Worm (Caenorhabditis elegans) whole organism, young adult: ENCODE data around the gene F58E2.2.

Experiments used
- B0035.1 ChIP-seq: sonication (generic microtip); optimal IDR thresholded peaks from 2 replicates; lab custom pipeline; 2016; ENCODE audit warnings: missing genetic modification characterization, mild to moderate bottlenecking, missing compliant biosample characterization, missing genotype, missing genetic modification reagents
- B0336.3 ChIP-seq: fragments of 200-800 bp; sonication (Bioruptor generic); IDR thresholded peaks from 2 replicates; pipeline ENCODE4 v1.3.6; 2022; ENCODE audit warnings: missing genetic modification characterization, missing compliant biosample characterization
- D2030.7 ChIP-seq: fragments of 200-800 bp; sonication (Bioruptor generic); IDR thresholded peaks from 2 replicates; pipeline ENCODE4 v1.3.6; 2022; ENCODE audit warnings: missing genetic modification reagents, missing genetic modification characterization, missing compliant biosample characterization
- F52B5.7 ChIP-seq: sonication (generic microtip); optimal IDR thresholded peaks from 2 replicates; lab custom pipeline; 2016; ENCODE audit warnings: mild to moderate bottlenecking, missing genetic modification characterization, missing compliant biosample characterization
- F55B11.4 ChIP-seq: sonication (generic microtip); optimal IDR thresholded peaks from 2 replicates; lab custom pipeline; 2016; ENCODE audit warnings: missing compliant biosample characterization, missing genetic modification characterization, borderline replicate concordance; ENCODE audit not compliant: insufficient read depth
- K11D2.4 ChIP-seq: fragments of 200-800 bp; sonication (Bioruptor generic); IDR thresholded peaks from 2 replicates; pipeline ENCODE4 v1.3.6; 2022; ENCODE audit warnings: missing genetic modification reagents, missing genetic modification characterization, missing compliant biosample characterization
- K12H6.12 ChIP-seq: fragments of 200-800 bp; sonication (Bioruptor generic); optimal IDR thresholded peaks from 2 replicates; lab custom pipeline; 2018; ENCODE audit warnings: mild to moderate bottlenecking, missing genetic modification characterization, missing compliant biosample characterization
- T07F8.4 ChIP-seq: sonication (generic microtip); optimal IDR thresholded peaks from 2 replicates; lab custom pipeline; 2016; ENCODE audit warnings: mild to moderate bottlenecking, missing genetic modification characterization, moderate library complexity, missing compliant biosample characterization
- Y53F4B.3 ChIP-seq: fragments of 200-800 bp; sonication (Bioruptor generic); IDR thresholded peaks from 2 replicates; pipeline ENCODE4 v1.3.6; 2022; ENCODE audit warnings: missing genetic modification reagents, missing genetic modification characterization, missing compliant biosample characterization
- Y67H2A.10 ChIP-seq: fragments of 200-800 bp; sonication (Bioruptor generic); conservative IDR thresholded peaks from 2 replicates; pipeline ENCODE4 v1.3.6; 2022; ENCODE audit warnings: missing genetic modification reagents, missing genetic modification characterization, missing compliant biosample characterization
- athp-1 ChIP-seq: sonication (generic microtip); optimal IDR thresholded peaks from 2 replicates; lab custom pipeline; 2017; ENCODE audit warnings: mild to moderate bottlenecking, missing genetic modification characterization, missing compliant biosample characterization
- attf-5 ChIP-seq: fragments of 200-800 bp; sonication (Bioruptor generic); optimal IDR thresholded peaks from 2 replicates; lab custom pipeline; 2018; ENCODE audit warnings: mild to moderate bottlenecking, missing genetic modification characterization, missing compliant biosample characterization
- cebp-1 ChIP-seq, 2 experiments: fragments of 200-800 bp in 1 of 2; sonication (Bioruptor generic) in 1 of 2; sonication (generic microtip) in 1 of 2; IDR thresholded peaks in 1 of 2; optimal IDR thresholded peaks in 1 of 2; 2 replicates each; pipeline versions ENCODE4 v1.3.6 to Lab custom; 2017 to 2022; ENCODE audit warnings: missing compliant biosample characterization in 2 of 2, missing genetic modification characterization in 2 of 2, mild to moderate bottlenecking in 1 of 2, missing genetic modification reagents in 1 of 2, moderate library complexity in 1 of 2
- cebp-2 ChIP-seq: fragments of 200-800 bp; sonication (Bioruptor generic); IDR thresholded peaks from 2 replicates; pipeline ENCODE4 v1.3.6; 2022; ENCODE audit warnings: missing genetic modification characterization, missing compliant biosample characterization
- ceh-27 ChIP-seq: fragments of 200-800 bp; sonication (Bioruptor generic); optimal IDR thresholded peaks from 2 replicates; lab custom pipeline; 2018; ENCODE audit warnings: mild to moderate bottlenecking, missing genetic modification characterization, moderate library complexity, missing compliant biosample characterization
- ceh-79 ChIP-seq: sonication (generic microtip); optimal IDR thresholded peaks from 2 replicates; lab custom pipeline; 2017; ENCODE audit warnings: mild to moderate bottlenecking, missing genetic modification characterization, missing compliant biosample characterization
- die-1 ChIP-seq: sonication (generic microtip); optimal IDR thresholded peaks from 2 replicates; lab custom pipeline; 2016; ENCODE audit warnings: missing genotype, mild to moderate bottlenecking, missing genetic modification characterization, missing compliant biosample characterization
- dpff-1 ChIP-seq: sonication (generic microtip); optimal IDR thresholded peaks from 2 replicates; lab custom pipeline; 2017; ENCODE audit warnings: mild to moderate bottlenecking, missing genetic modification characterization, missing compliant biosample characterization
- dpl-1 ChIP-seq: fragments of 150-350 bp; optimal IDR thresholded peaks from 2 replicates; lab custom pipeline; 2014; ENCODE audit warnings: missing biosample characterization, missing genetic modification reagents, missing genetic modification characterization
- efl-1 ChIP-seq: fragments of 150-350 bp; optimal IDR thresholded peaks from 2 replicates; lab custom pipeline; 2014; ENCODE audit warnings: missing biosample characterization, missing genetic modification reagents, missing genetic modification characterization
- egl-18 ChIP-seq: fragments of 200-800 bp; sonication (Bioruptor generic); IDR thresholded peaks from 2 replicates; pipeline ENCODE4 v1.3.6; 2022; ENCODE audit warnings: missing genetic modification reagents, missing genetic modification characterization, missing compliant biosample characterization
- ekl-4 ChIP-seq: fragments of 200-800 bp; sonication (Bioruptor generic); IDR thresholded peaks from 2 replicates; pipeline ENCODE4 v1.3.6; 2022; ENCODE audit warnings: missing genetic modification reagents, missing genetic modification characterization, missing compliant biosample characterization
- him-1 ChIP-seq: sonication (generic microtip); optimal IDR thresholded peaks from 2 replicates; lab custom pipeline; 2016; ENCODE audit warnings: missing genotype, missing genetic modification reagents, missing genetic modification characterization, missing compliant biosample characterization
- hlh-26 ChIP-seq: fragments of 200-800 bp; sonication (Bioruptor generic); conservative IDR thresholded peaks from 2 replicates; pipeline ENCODE4 v1.3.6; 2022; ENCODE audit warnings: missing genetic modification reagents, missing genetic modification characterization, missing compliant biosample characterization
- hmg-1.2 ChIP-seq: fragments of 200-800 bp; sonication (Bioruptor generic); IDR thresholded peaks from 2 replicates; pipeline ENCODE4 v1.3.6; 2022; ENCODE audit warnings: missing genetic modification reagents, missing genetic modification characterization, missing compliant biosample characterization
- hrde-1 ChIP-seq: sonication (generic microtip); optimal IDR thresholded peaks from 2 replicates; lab custom pipeline; 2016; ENCODE audit warnings: missing genetic modification characterization, mild to moderate bottlenecking, missing compliant biosample characterization, moderate library complexity, missing genotype, missing genetic modification reagents, borderline replicate concordance
- lin-40 ChIP-seq: sonication (generic microtip); optimal IDR thresholded peaks from 2 replicates; lab custom pipeline; 2016; ENCODE audit warnings: missing genetic modification characterization, mild to moderate bottlenecking, missing compliant biosample characterization, missing genotype, missing genetic modification reagents
- lsy-27 ChIP-seq: sonication (generic microtip); optimal IDR thresholded peaks from 2 replicates; lab custom pipeline; 2017; ENCODE audit warnings: missing genetic modification characterization, mild to moderate bottlenecking, missing compliant biosample characterization, antibody characterized with exemption, missing genotype, borderline replicate concordance; ENCODE audit not compliant: insufficient read depth
- madf-6 ChIP-seq: fragments of 200-800 bp; sonication (Bioruptor generic); IDR thresholded peaks from 2 replicates; pipeline ENCODE4 v1.3.6; 2022; ENCODE audit warnings: missing genetic modification reagents, missing genetic modification characterization, missing compliant biosample characterization
- mcd-1 ChIP-seq: fragments of 200-800 bp; sonication (Bioruptor generic); IDR thresholded peaks from 2 replicates; pipeline ENCODE4 v1.3.6; 2022; ENCODE audit warnings: missing genetic modification reagents, missing genetic modification characterization, missing compliant biosample characterization
- nfya-1 ChIP-seq: sonication (generic microtip); optimal IDR thresholded peaks from 2 replicates; lab custom pipeline; 2017; ENCODE audit warnings: antibody characterized with exemption, missing compliant biosample characterization, missing genetic modification characterization, borderline replicate concordance; ENCODE audit not compliant: insufficient read depth
- nfya-2 ChIP-seq: fragments of 200-800 bp; sonication (Bioruptor generic); IDR thresholded peaks from 2 replicates; pipeline ENCODE4 v1.3.6; 2022; ENCODE audit warnings: missing genetic modification reagents, missing genetic modification characterization, missing compliant biosample characterization
- nhr-179 ChIP-seq: sonication (generic microtip); optimal IDR thresholded peaks from 2 replicates; lab custom pipeline; 2016; ENCODE audit warnings: mild to moderate bottlenecking, missing genetic modification characterization, missing compliant biosample characterization
- nhr-80 ChIP-seq: sonication (generic microtip); optimal IDR thresholded peaks from 2 replicates; lab custom pipeline; 2016; ENCODE audit warnings: missing genetic modification characterization, missing compliant biosample characterization
- sdz-38 ChIP-seq: sonication (generic microtip); optimal IDR thresholded peaks from 2 replicates; lab custom pipeline; 2016; ENCODE audit warnings: missing genotype, missing genetic modification characterization, missing compliant biosample characterization
- snpc-4 ChIP-seq, 5 experiments: fragments of 150-350 bp in 1 of 5; sonication (generic microtip) in 4 of 5; optimal IDR thresholded peaks; 2 replicates each; lab custom pipeline; 2014 to 2018; ENCODE audit warnings: missing genetic modification characterization in 5 of 5, missing biosample characterization in 3 of 5, antibody characterized with exemption in 2 of 5, mild to moderate bottlenecking in 2 of 5, missing compliant biosample characterization in 2 of 5, missing genotype in 2 of 5, moderate library complexity in 2 of 5, missing genetic modification reagents in 1 of 5
- somi-1 ChIP-seq: fragments of 200-800 bp; sonication (Bioruptor generic); optimal IDR thresholded peaks from 2 replicates; lab custom pipeline; 2018; ENCODE audit warnings: mild to moderate bottlenecking, missing genetic modification characterization, missing compliant biosample characterization
- tbp1 ChIP-seq: fragments of 200-800 bp; sonication (Bioruptor generic); optimal IDR thresholded peaks from 2 replicates; lab custom pipeline; 2018; ENCODE audit warnings: mild to moderate bottlenecking, missing genetic modification characterization, missing compliant biosample characterization
- zfh-2 ChIP-seq: fragments of 200-800 bp; sonication (Bioruptor generic); conservative IDR thresholded peaks from 2 replicates; pipeline ENCODE4 v1.3.6; 2022; ENCODE audit warnings: missing genetic modification reagents, missing genetic modification characterization, missing compliant biosample characterization
- zim-3 ChIP-seq: sonication (generic microtip); optimal IDR thresholded peaks from 2 replicates; lab custom pipeline; 2017; ENCODE audit warnings: mild to moderate bottlenecking, missing genetic modification characterization, moderate library complexity, missing compliant biosample characterization
- ztf-18 ChIP-seq: sonication (generic microtip); optimal IDR thresholded peaks from 2 replicates; lab custom pipeline; 2016; ENCODE audit warnings: missing genotype, mild to moderate bottlenecking, missing genetic modification characterization, missing compliant biosample characterization
- ztf-3 ChIP-seq: fragments of 200-800 bp; sonication (Bioruptor generic); optimal IDR thresholded peaks from 2 replicates; lab custom pipeline; 2018; ENCODE audit warnings: mild to moderate bottlenecking, missing genetic modification characterization, missing compliant biosample characterization

Gene F58E2.2

DNA sequence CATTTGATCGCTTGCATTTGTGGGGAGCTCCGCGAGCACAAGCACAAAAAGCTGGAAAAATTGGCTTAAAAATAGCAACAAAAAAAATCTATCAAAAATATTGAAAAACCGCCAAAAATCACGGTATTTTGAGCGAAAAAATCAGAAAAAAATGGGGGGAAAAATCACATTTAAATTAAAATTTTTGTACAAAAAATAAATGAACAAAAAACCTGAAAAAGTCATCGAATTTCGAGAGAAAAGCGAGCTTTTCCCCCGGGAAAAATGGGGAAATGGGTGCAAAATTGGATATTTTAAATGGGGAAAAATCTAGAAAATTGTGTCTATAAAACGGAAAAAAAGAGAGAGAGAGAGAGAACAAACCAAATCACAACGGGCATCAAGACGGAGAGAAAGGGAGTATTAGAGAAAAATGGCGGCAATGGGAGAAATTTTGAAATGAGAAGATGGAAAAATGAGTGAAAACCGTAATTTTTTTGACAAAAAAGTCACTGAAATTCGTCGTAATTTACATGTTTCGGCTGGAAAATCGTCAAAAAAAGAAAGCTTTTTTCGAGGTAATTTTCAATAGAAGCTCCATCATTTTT lies 39.7 kb downstream of the F58E2.2 start, which contains the start of gene ced-10:
Gene ced-10, minus strand, starts transcription at position 51 of the 587 bp plus-strand sequence.
- no peak for TF ChIP-seq mcd-1 (GFP tag; lab: Robert Waterston, UW)
- no peak for TF ChIP-seq cebp-2 (GFP tag; lab: Robert Waterston, UW)
- TF ChIP-seq egl-18 = no peak
- TF ChIP-seq T07F8.4 (tag; lab: Kevin White, UChicago) = no peak
- TF ChIP-seq sdz-38 (tag; lab: Kevin White, UChicago) = no peak
- TF ChIP-seq him-1 = no peak
- TF ChIP-seq Y53F4B.3 = no peak
- no peak for TF ChIP-seq athp-1
- no peak for TF ChIP-seq Y67H2A.10 (GFP tag; lab: Robert Waterston, UW)
- TF ChIP-seq ztf-18 (tag; lab: Kevin White, UChicago) = no peak

DNA sequence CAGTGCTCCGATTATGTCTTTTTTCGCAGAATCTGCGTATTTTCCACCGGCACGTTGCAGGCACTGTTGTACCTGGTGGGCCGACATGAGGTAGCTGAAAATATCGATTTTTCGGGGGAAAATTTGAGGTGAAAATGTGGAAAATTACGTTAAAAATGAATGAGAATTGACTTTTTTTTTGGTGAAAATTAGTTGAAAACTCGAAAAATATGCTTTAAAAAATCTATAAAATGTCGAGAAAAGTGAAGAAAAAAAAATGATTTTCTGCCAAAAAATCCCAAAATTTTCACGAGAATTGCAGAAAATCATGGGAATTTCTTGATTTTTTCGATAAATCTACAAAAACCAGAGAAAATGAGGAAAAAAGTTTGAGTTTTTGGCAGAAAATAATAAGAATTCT lies 44.6 kb downstream of the F58E2.2 start, which contains the start of gene tsg-101:
Gene tsg-101, minus strand, starts transcription at position 101 of the 400 bp plus-strand sequence.
- no peak for TF ChIP-seq nhr-179 (tag; lab: Kevin White, UChicago)
- no peak for TF ChIP-seq somi-1 (GFP tag; lab: Kevin White, UChicago)
- TF ChIP-seq ceh-27 = no peak
- no peak for TF ChIP-seq nhr-80 (tag; lab: Kevin White, UChicago)
- no peak for TF ChIP-seq zim-3
- no peak for TF ChIP-seq nfya-2 (GFP tag; lab: Robert Waterston, UW)
- TF ChIP-seq hlh-26 = no peak
- TF ChIP-seq ceh-79 (tag; lab: Kevin White, UChicago) = no peak
- TF ChIP-seq ztf-3 (GFP tag; lab: Kevin White, UChicago) = no peak

DNA sequence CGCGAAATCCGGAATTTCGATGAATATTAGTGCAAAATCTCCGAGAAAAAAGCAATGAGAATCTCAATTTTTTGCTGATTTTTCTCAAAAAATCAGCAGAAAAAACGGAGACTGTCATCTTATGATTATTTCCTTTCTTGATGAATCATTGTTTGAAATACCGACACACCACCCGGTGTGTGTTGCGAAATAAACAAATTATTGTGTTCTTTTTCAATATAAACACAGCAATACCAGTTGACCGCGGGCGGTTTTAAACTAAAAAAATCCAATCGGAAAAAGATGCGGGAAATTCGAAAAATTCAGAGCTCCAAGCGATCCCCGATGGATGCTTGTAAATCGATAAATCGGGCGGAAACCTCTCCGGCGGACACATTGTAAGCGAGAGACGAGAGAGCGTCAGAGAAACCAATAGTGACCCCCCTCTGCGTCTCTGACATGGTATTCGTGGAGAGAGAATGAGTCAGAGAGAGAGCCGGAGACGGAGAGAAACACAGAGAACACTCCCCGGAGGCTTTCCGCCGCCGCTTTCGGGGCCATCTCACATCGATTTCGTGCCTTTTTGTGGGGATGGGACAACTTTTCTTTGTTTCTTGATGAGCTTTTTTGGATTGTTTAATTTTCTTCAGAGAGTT lies 45.7 kb downstream of the F58E2.2 start:
- peak; percentile 46 for TF ChIP-seq mcd-1 (GFP tag; lab: Robert Waterston, UW)
- no peak for TF ChIP-seq dpl-1 (GFP tag; lab: Kevin White, UChicago)
- TF ChIP-seq B0035.1 (tag; lab: Kevin White, UChicago) = no peak
- no peak for TF ChIP-seq hrde-1
- peak; percentile 71 for TF ChIP-seq hmg-1.2 (GFP tag; lab: Robert Waterston, UW)
- TF ChIP-seq F55B11.4 = no peak
- TF ChIP-seq lin-40 (tag; lab: Kevin White, UChicago) = peak; percentile 14
- no peak for TF ChIP-seq die-1
- TF ChIP-seq madf-6 (GFP tag; lab: Robert Waterston, UW) = peak; percentile 27; the same call in 1 of the 2 replicates
- 0 out of 2 replicates have a peak, but pooled peaks have one; percentile 34 for TF ChIP-seq B0336.3 (GFP tag; lab: Robert Waterston, UW)
- no peak for TF ChIP-seq nfya-1
- TF ChIP-seq F52B5.7 (tag; lab: Kevin White, UChicago) = no peak
- peak; percentile 21 for TF ChIP-seq K12H6.12 (tag; lab: Kevin White, UChicago)
- peak; percentile 22 for TF ChIP-seq nhr-80 (tag; lab: Kevin White, UChicago)
- TF ChIP-seq cebp-1 (GFP tag; IDR thresholded peaks at IDR 0.05; lab: Robert Waterston, UW) = peak; percentile 86
- peak; percentile 96 for TF ChIP-seq cebp-1 (tag; optimal IDR thresholded peaks at IDR 0.05; lab: Kevin White, UChicago)
- no peak for TF ChIP-seq snpc-4 (GFP tag; optimal IDR thresholded peaks at IDR 0.05; lab: Kevin White, UChicago)
- peak in 1 of 4 experiments; percentile 15 for TF ChIP-seq snpc-4 (tag; optimal IDR thresholded peaks at IDR 0.05; lab: Kevin White, UChicago)
- no peak for TF ChIP-seq ekl-4 (GFP tag; lab: Robert Waterston, UW)
- TF ChIP-seq K11D2.4 = 0 out of 2 replicates have a peak, but pooled peaks have one; percentile 20
- no peak for TF ChIP-seq lsy-27 (tag; lab: Kevin White, UChicago)
- no peak for TF ChIP-seq D2030.7 (GFP tag; lab: Robert Waterston, UW)
- TF ChIP-seq dpff-1 (tag; lab: Kevin White, UChicago) = no peak
- peak; percentile 17 for TF ChIP-seq tbp1 (GFP tag; lab: Kevin White, UChicago)
- TF ChIP-seq attf-5 (GFP tag; lab: Kevin White, UChicago) = peak; percentile 74
- no peak for TF ChIP-seq efl-1
- no peak for TF ChIP-seq Y67H2A.10 (GFP tag; lab: Robert Waterston, UW)
- peak; percentile 96 for TF ChIP-seq zfh-2
- no peak for TF ChIP-seq ztf-18 (tag; lab: Kevin White, UChicago)
- TF ChIP-seq, all 124 proteins: peak for 13
